Worm (Caenorhabditis elegans): ENCODE data around the gene C46C2.3.
A peak's percentile ranks its signal among the peaks of the same experiment; 100 is the strongest.

The C46C2.3 gene

ce11 chrIV:9196755-9197154 lies 28.2 kb upstream of the C46C2.3 start (continued):
- TF ChIP-seq snpc-4 (tag; optimal IDR thresholded peaks at IDR 0.05) (peak; percentile 56), nhr-47 (tag; optimal IDR thresholded peaks at IDR 0.05) (peak; percentile 32), fkh-4 (tag; optimal IDR thresholded peaks at IDR 0.05; ENCODE audit: borderline replicate concordance) (peak; percentile 20), irx-1 (tag; optimal IDR thresholded peaks at IDR 0.05) (peak; percentile 39), unc-98 (GFP tag; IDR thresholded peaks at IDR 0.05) (no peak), jun-1 (tag; optimal IDR thresholded peaks at IDR 0.05) (peak; percentile 72), snu-23 (GFP tag; optimal IDR thresholded peaks at IDR 0.05) (peak; percentile 75), fkh-8 (tag; optimal IDR thresholded peaks at IDR 0.05) (peak; percentile 73), vab-15 (tag; optimal IDR thresholded peaks at IDR 0.05) (no peak), isw-1 (GFP tag; IDR thresholded peaks at IDR 0.05) (peak; percentile 37), xbp-1 (tag; optimal IDR thresholded peaks at IDR 0.05) (peak; percentile 51), swsn-7 (tag; optimal IDR thresholded peaks at IDR 0.05) (peak; percentile 54), dpl-1 (GFP tag; optimal IDR thresholded peaks at IDR 0.05) (peak in 1 of 3 experiments; percentile 25), nhr-90 (tag; optimal IDR thresholded peaks at IDR 0.05; ENCODE audit: poor library complexity) (peak; percentile 18), F16B12.6 (tag; optimal IDR thresholded peaks at IDR 0.05) (no peak), skn-1 (tag; optimal IDR thresholded peaks at IDR 0.05) (peak; percentile 52), nhr-71 (tag; optimal IDR thresholded peaks at IDR 0.05) (peak; percentile 80), elt-2 (tag; optimal IDR thresholded peaks at IDR 0.05) (peak; percentile 8), ceh-82 (tag; optimal IDR thresholded peaks at IDR 0.05) (peak; percentile 19 to 59 (median 49)), zip-4 (GFP tag; optimal IDR thresholded peaks at IDR 0.05) (no peak), unc-86 (tag; optimal IDR thresholded peaks at IDR 0.05) (peak; percentile 77), elt-3 (tag; optimal IDR thresholded peaks at IDR 0.05) (no peak), mdl-1 (tag; optimal IDR thresholded peaks at IDR 0.05) (peak in 1 of 2 experiments; percentile 62), ets-5 (GFP tag; IDR thresholded peaks at IDR 0.05) (no peak), efl-1 (optimal IDR thresholded peaks at IDR 0.05) (peak; percentile 61 to 70), efl-1 (GFP tag; optimal IDR thresholded peaks at IDR 0.05 in 1 of 2) (peak; percentile 35 to 93), mab-9 (GFP tag; IDR thresholded peaks at IDR 0.05) (no peak), dsc-1 (tag; optimal IDR thresholded peaks at IDR 0.05) (peak; percentile 79), fos-1 (tag; optimal IDR thresholded peaks at IDR 0.05) (peak; percentile 72), lsy-2 (tag; optimal IDR thresholded peaks at IDR 0.05) (peak; percentile 55 to 71), nhr-77 (tag; optimal IDR thresholded peaks at IDR 0.05) (peak; percentile 41), aly-2 (tag; optimal IDR thresholded peaks at IDR 0.05) (no peak), ceh-88 (GFP tag; IDR thresholded peaks at IDR 0.05) (no peak), unc-130 (tag; optimal IDR thresholded peaks at IDR 0.05) (no peak), egl-27 (tag; optimal IDR thresholded peaks at IDR 0.05) (peak in 1 of 2 experiments; percentile 13), lin-15B (tag; optimal IDR thresholded peaks at IDR 0.05) (peak; percentile 1)

- TF ChIP-seq alr-1 (tag; optimal IDR thresholded peaks at IDR 0.05; ENCODE audit: borderline replicate concordance), result no peak
- no peak for TF ChIP-seq nhr-77 (tag; optimal IDR thresholded peaks at IDR 0.05)
- TF ChIP-seq efl-3 (GFP tag; optimal IDR thresholded peaks at IDR 0.05), result no peak
- TF ChIP-seq nhr-84 (tag; optimal IDR thresholded peaks at IDR 0.05), result no peak
- no peak for TF ChIP-seq unc-30 (tag; optimal IDR thresholded peaks at IDR 0.05)
- TF ChIP-seq pag-3 (tag; optimal IDR thresholded peaks at IDR 0.05; ENCODE audit: borderline replicate concordance, insufficient read depth), result no peak
- TF ChIP-seq jun-1 (tag; optimal IDR thresholded peaks at IDR 0.05), result no peak
- peak; percentile 7 for TF ChIP-seq lir-3 (tag; optimal IDR thresholded peaks at IDR 0.05; ENCODE audit: poor library complexity)
- TF ChIP-seq isw-1 (GFP tag; IDR thresholded peaks at IDR 0.05), result no peak
- TF ChIP-seq fkh-10 (GFP tag; optimal IDR thresholded peaks at IDR 0.05), result no peak
- TF ChIP-seq unc-86 (tag; optimal IDR thresholded peaks at IDR 0.05), result no peak
- TF ChIP-seq ceh-82 (tag; optimal IDR thresholded peaks at IDR 0.05), result no peak
- no peak for TF ChIP-seq hpl-2 (GFP tag; optimal IDR thresholded peaks at IDR 0.05)
- peak; percentile 90 for TF ChIP-seq nhr-71 (tag; optimal IDR thresholded peaks at IDR 0.05)
- TF ChIP-seq dsc-1 (tag; optimal IDR thresholded peaks at IDR 0.05), result no peak
- peak; percentile 72 for TF ChIP-seq mep-1 (tag; optimal IDR thresholded peaks at IDR 0.05)
- no peak for TF ChIP-seq lin-15B (tag; optimal IDR thresholded peaks at IDR 0.05)
- peak; percentile 77 for TF ChIP-seq elt-2 (tag; optimal IDR thresholded peaks at IDR 0.05)
- TF ChIP-seq ceh-88 (GFP tag; IDR thresholded peaks at IDR 0.05), result no peak
- TF ChIP-seq nhr-85 (tag), result peak; percentile 97
- TF ChIP-seq vab-15 (tag; optimal IDR thresholded peaks at IDR 0.05), result no peak
- TF ChIP-seq dpl-1 (GFP tag; optimal IDR thresholded peaks at IDR 0.05), result peak in 2 of 3 experiments; percentile 27 to 37
- TF ChIP-seq ztf-11 (tag; optimal IDR thresholded peaks at IDR 0.05), result no peak
- TF ChIP-seq ces-1 (GFP tag; optimal IDR thresholded peaks at IDR 0.05), result no peak
- TF ChIP-seq egl-13 (tag; optimal IDR thresholded peaks at IDR 0.05), result no peak
- TF ChIP-seq ceh-90 (tag; optimal IDR thresholded peaks at IDR 0.05), result no peak
- no peak for TF ChIP-seq fkh-8 (tag; optimal IDR thresholded peaks at IDR 0.05)
- TF ChIP-seq unc-130 (tag; optimal IDR thresholded peaks at IDR 0.05), result peak; percentile 23
- peak; percentile 36 for TF ChIP-seq ztf-4 (tag; optimal IDR thresholded peaks at IDR 0.05)
Observed at ce11 chrIV:9198136-9198535, 26.8 kb upstream of the C46C2.3 start.

Measured in whole organism, L1 larva.